Worm (Caenorhabditis elegans) whole organism, L4 larva: ENCODE data around the gene ram-2.

ENCODE experiments used
- F37D6.2 ChIP-seq: sonication (generic microtip); optimal IDR thresholded peaks from 2 replicates; lab custom pipeline; 2016; ENCODE audit warnings: mild to moderate bottlenecking, missing genetic modification characterization, missing compliant biosample characterization
- F44E2.7 ChIP-seq: fragments of 200-800 bp; sonication (Bioruptor generic); IDR thresholded peaks from 2 replicates; pipeline ENCODE4 v2.1.2; 2022; ENCODE audit warnings: missing genetic modification characterization, missing compliant biosample characterization
- Y105C5A.15 ChIP-seq: fragments of 200-800 bp; sonication (Bioruptor generic); IDR thresholded peaks from 2 replicates; pipeline ENCODE4 v1.3.6; 2022; ENCODE audit warnings: missing genetic modification characterization, missing compliant biosample characterization
- Y48G9A.11 ChIP-seq: fragments of 200-800 bp; sonication (Bioruptor generic); IDR thresholded peaks from 2 replicates; pipeline ENCODE4 v1.3.6; 2022; ENCODE audit warnings: missing genetic modification reagents, missing genetic modification characterization, missing compliant biosample characterization
- ZK546.5 ChIP-seq, 2 experiments: sonication (generic microtip); optimal IDR thresholded peaks; 2 replicates each; lab custom pipeline; 2017; ENCODE audit warnings: missing biosample characterization in 2 of 2, missing genetic modification characterization in 2 of 2
- aha-1 ChIP-seq: fragments of 150-350 bp; peaks from one replicate; lab custom pipeline; 2014; ENCODE audit warnings: missing biosample characterization, missing genetic modification characterization
- ama-1 ChIP-seq: fragments of 150-350 bp; optimal IDR thresholded peaks from 2 replicates; lab custom pipeline; 2014; ENCODE audit warnings: inconsistent platforms, mixed read lengths
- ceh-20 ChIP-seq: fragments of 200-800 bp; sonication (Bioruptor generic); IDR thresholded peaks from 2 replicates; pipeline ENCODE4 v1.3.6; 2022; ENCODE audit warnings: missing genetic modification reagents, missing genetic modification characterization, missing compliant biosample characterization
- ceh-28 ChIP-seq: fragments of 150-350 bp; optimal IDR thresholded peaks from 2 replicates; lab custom pipeline; 2014; ENCODE audit warnings: missing biosample characterization, missing genetic modification reagents, missing genetic modification characterization
- ceh-32 ChIP-seq: sonication (generic microtip); optimal IDR thresholded peaks from 2 replicates; lab custom pipeline; 2016; ENCODE audit warnings: mild to moderate bottlenecking, missing genetic modification characterization, missing compliant biosample characterization; ENCODE audit not compliant: poor library complexity
- cey-2 ChIP-seq: sonication (generic microtip); optimal IDR thresholded peaks from 3 replicates; lab custom pipeline; 2017; ENCODE audit warnings: missing genetic modification characterization, mild to moderate bottlenecking, missing compliant biosample characterization, antibody characterized with exemption, borderline replicate concordance; ENCODE audit not compliant: insufficient read depth
- ctbp-1 ChIP-seq: fragments of 200-800 bp; sonication (Bioruptor generic); IDR thresholded peaks from 2 replicates; pipeline ENCODE4 v1.3.6; 2022; ENCODE audit warnings: missing genetic modification reagents, missing genetic modification characterization, missing compliant biosample characterization
- daf-8 ChIP-seq: fragments of 200-800 bp; sonication (Bioruptor generic); IDR thresholded peaks from 2 replicates; pipeline ENCODE4 v1.3.6; 2022; ENCODE audit warnings: missing genetic modification characterization, missing compliant biosample characterization
- dmd-6 ChIP-seq: fragments of 200-800 bp; sonication (Bioruptor generic); IDR thresholded peaks from 2 replicates; pipeline ENCODE4 v1.3.6; 2022; ENCODE audit warnings: missing genetic modification reagents, missing genetic modification characterization, missing compliant biosample characterization
- duxl-1 ChIP-seq: sonication (generic microtip); optimal IDR thresholded peaks from 2 replicates; lab custom pipeline; 2016; ENCODE audit warnings: mild to moderate bottlenecking, missing genetic modification characterization, moderate library complexity, missing compliant biosample characterization; ENCODE audit not compliant: poor library complexity
- fkh-10 ChIP-seq: fragments of 150-350 bp; optimal IDR thresholded peaks from 2 replicates; lab custom pipeline; 2014; ENCODE audit warnings: missing biosample characterization, missing genetic modification reagents, missing genetic modification characterization
- gei-8 ChIP-seq: fragments of 200-800 bp; sonication (Bioruptor generic); optimal IDR thresholded peaks from 2 replicates; lab custom pipeline; 2018; ENCODE audit warnings: mild to moderate bottlenecking, missing genetic modification characterization, missing compliant biosample characterization
- hlh-11 ChIP-seq: fragments of 200-800 bp; sonication (Bioruptor generic); optimal IDR thresholded peaks from 2 replicates; lab custom pipeline; 2018; ENCODE audit warnings: mild to moderate bottlenecking, missing genetic modification characterization, missing compliant biosample characterization
- hmg-1.1 ChIP-seq: fragments of 200-800 bp; sonication (Bioruptor generic); IDR thresholded peaks from 2 replicates; pipeline ENCODE4 v1.3.6; 2022; ENCODE audit warnings: missing genetic modification reagents, missing genetic modification characterization, missing compliant biosample characterization
- jun-1 ChIP-seq: fragments of 150-350 bp; optimal IDR thresholded peaks from 2 replicates; lab custom pipeline; 2014; ENCODE audit warnings: missing biosample characterization, missing genetic modification reagents, missing genetic modification characterization
- lim-7 ChIP-seq: fragments of 200-800 bp; sonication (Bioruptor generic); IDR thresholded peaks from 2 replicates; pipeline ENCODE4 v1.3.6; 2022; ENCODE audit warnings: missing genetic modification characterization, missing compliant biosample characterization
- lin-29 ChIP-seq: fragments of 200-800 bp; sonication (Bioruptor generic); IDR thresholded peaks from 2 replicates; pipeline ENCODE4 v1.3.6; 2022; ENCODE audit warnings: missing genetic modification reagents, missing genetic modification characterization, missing compliant biosample characterization
- lin-38 ChIP-seq: fragments of 200-800 bp; sonication (Bioruptor generic); IDR thresholded peaks from 2 replicates; pipeline ENCODE4 v1.3.6; 2022; ENCODE audit warnings: missing genetic modification reagents, missing genetic modification characterization, missing compliant biosample characterization
- lir-3 ChIP-seq: sonication (generic microtip); optimal IDR thresholded peaks from 2 replicates; lab custom pipeline; 2016; ENCODE audit warnings: mild to moderate bottlenecking, missing genetic modification characterization, missing compliant biosample characterization
- lsy-2 ChIP-seq, 2 experiments: fragments of 150-350 bp in 1 of 2; sonication (generic microtip) in 1 of 2; optimal IDR thresholded peaks; 2 replicates each; lab custom pipeline; 2014 to 2017; ENCODE audit warnings: missing biosample characterization in 2 of 2, missing genetic modification characterization in 2 of 2
- madf-9 ChIP-seq: fragments of 200-800 bp; sonication (Bioruptor generic); conservative IDR thresholded peaks from 2 replicates; pipeline ENCODE4 v1.3.6; 2022; ENCODE audit warnings: missing genetic modification reagents, missing genetic modification characterization, missing compliant biosample characterization
- mdt-29 ChIP-seq: fragments of 200-800 bp; sonication (Bioruptor generic); IDR thresholded peaks from 2 replicates; pipeline ENCODE4 v1.3.6; 2022; ENCODE audit warnings: missing genetic modification reagents, missing genetic modification characterization, missing compliant biosample characterization
- mes-2 ChIP-seq: sonication (generic microtip); optimal IDR thresholded peaks from 2 replicates; lab custom pipeline; 2016; ENCODE audit warnings: missing genotype, mild to moderate bottlenecking, missing genetic modification characterization, missing compliant biosample characterization; ENCODE audit not compliant: poor library complexity, severe bottlenecking
- mxl-2 ChIP-seq: fragments of 200-800 bp; sonication (Bioruptor generic); conservative IDR thresholded peaks from 2 replicates; pipeline ENCODE4 v1.3.6; 2022; ENCODE audit warnings: missing genetic modification reagents, missing genetic modification characterization, missing compliant biosample characterization
- mxl-3 ChIP-seq: fragments of 200-800 bp; sonication (Bioruptor generic); optimal IDR thresholded peaks from 2 replicates; lab custom pipeline; 2018; ENCODE audit warnings: mild to moderate bottlenecking, missing genetic modification characterization, missing compliant biosample characterization
- nhr-11 ChIP-seq: fragments of 150-350 bp; optimal IDR thresholded peaks from 2 replicates; lab custom pipeline; 2014; ENCODE audit warnings: missing biosample characterization, missing genetic modification characterization
- nhr-111 ChIP-seq: fragments of 200-800 bp; sonication (Bioruptor generic); optimal IDR thresholded peaks from 2 replicates; lab custom pipeline; 2018; ENCODE audit warnings: mild to moderate bottlenecking, missing genetic modification characterization, missing compliant biosample characterization
- nhr-28 ChIP-seq: fragments of 150-350 bp; optimal IDR thresholded peaks from 2 replicates; lab custom pipeline; 2014; ENCODE audit warnings: missing biosample characterization, missing genetic modification characterization
- nhr-41 ChIP-seq: fragments of 200-800 bp; sonication (Bioruptor generic); IDR thresholded peaks from 2 replicates; pipeline ENCODE4 v1.3.6; 2022; ENCODE audit warnings: missing genetic modification reagents, missing genetic modification characterization, missing compliant biosample characterization
- nhr-42 ChIP-seq: fragments of 200-800 bp; sonication (Bioruptor generic); IDR thresholded peaks from 2 replicates; pipeline ENCODE4 v1.3.6; 2022; ENCODE audit warnings: missing genetic modification characterization, missing compliant biosample characterization
- pha-4 ChIP-seq, 2 experiments: fragments of 150-350 bp in 1 of 2; fragments of 200-800 bp in 1 of 2; sonication (Bioruptor generic) in 1 of 2; IDR thresholded peaks in 1 of 2; optimal IDR thresholded peaks in 1 of 2; 2 replicates each; pipeline versions ENCODE4 v1.3.6 to Lab custom; 2014 to 2022; ENCODE audit warnings: missing genetic modification characterization in 2 of 2, missing genetic modification reagents in 2 of 2, missing biosample characterization in 1 of 2, missing compliant biosample characterization in 1 of 2
- php-3 ChIP-seq: fragments of 200-800 bp; sonication (Bioruptor generic); IDR thresholded peaks from 2 replicates; pipeline ENCODE4 v1.3.6; 2022; ENCODE audit warnings: missing genetic modification reagents, missing genetic modification characterization, missing compliant biosample characterization
- pqm-1 ChIP-seq: sonication (generic microtip); optimal IDR thresholded peaks from 2 replicates; lab custom pipeline; 2017; ENCODE audit warnings: missing biosample characterization, missing genetic modification characterization
- rbr-2 ChIP-seq: sonication (generic microtip); optimal IDR thresholded peaks from 2 replicates; lab custom pipeline; 2016; ENCODE audit warnings: missing genotype, missing genetic modification characterization, missing compliant biosample characterization
- saeg-2 ChIP-seq: fragments of 200-800 bp; sonication (Bioruptor generic); IDR thresholded peaks from 2 replicates; pipeline ENCODE4 v1.3.6; 2022; ENCODE audit warnings: missing genetic modification reagents, missing genetic modification characterization, missing compliant biosample characterization
- skn-1 ChIP-seq: fragments of 150-350 bp; optimal IDR thresholded peaks from 2 replicates; lab custom pipeline; 2014; ENCODE audit warnings: missing biosample characterization, missing genetic modification characterization
- spr-3 ChIP-seq: fragments of 200-800 bp; sonication (Bioruptor generic); optimal IDR thresholded peaks from 2 replicates; lab custom pipeline; 2018; ENCODE audit warnings: mild to moderate bottlenecking, missing genetic modification characterization, missing compliant biosample characterization
- unc-130 ChIP-seq: sonication (generic microtip); optimal IDR thresholded peaks from 2 replicates; lab custom pipeline; 2016; ENCODE audit warnings: missing genetic modification reagents, missing genetic modification characterization, missing compliant biosample characterization
- unc-62 ChIP-seq, 3 experiments: fragments of 150-350 bp in 1 of 3; sonication (generic microtip); optimal IDR thresholded peaks in 2 of 3; peaks in 1 of 3; 1 replicate in 1 of 3; 2 replicates in 2 of 3; lab custom pipeline; 2014 to 2017; ENCODE audit warnings: missing biosample characterization in 3 of 3, missing genetic modification characterization in 3 of 3, missing genetic modification reagents in 3 of 3, missing genotype in 1 of 3
- vab-7 ChIP-seq: fragments of 200-800 bp; sonication (Bioruptor generic); IDR thresholded peaks from 2 replicates; pipeline ENCODE4 v1.3.6; 2022; ENCODE audit warnings: missing genetic modification reagents, missing genetic modification characterization, missing compliant biosample characterization
- zfp-2 ChIP-seq: sonication (generic microtip); optimal IDR thresholded peaks from 2 replicates; lab custom pipeline; 2016; ENCODE audit warnings: mild to moderate bottlenecking, missing genetic modification characterization, missing compliant biosample characterization
- zfp-3 ChIP-seq: fragments of 200-800 bp; sonication (Bioruptor generic); conservative IDR thresholded peaks from 2 replicates; pipeline ENCODE4 v1.3.6; 2022; ENCODE audit warnings: missing genetic modification reagents, missing genetic modification characterization, missing compliant biosample characterization
- ztf-11 ChIP-seq: fragments of 150-350 bp; optimal IDR thresholded peaks from 2 replicates; lab custom pipeline; 2014; ENCODE audit warnings: missing biosample characterization, missing genetic modification characterization

ram-2 gene

ce11 chrII:11016435-11016834 is 246 bp downstream of the ram-2 start:
- 0 out of 2 replicates have a peak, but pooled peaks have one; percentile 7 for TF ChIP-seq lin-29 (GFP tag; lab: Robert Waterston, UW)
- TF ChIP-seq madf-9 (GFP tag; lab: Robert Waterston, UW), result no peak
- no peak for TF ChIP-seq zfp-3 (GFP tag; lab: Robert Waterston, UW)
- TF ChIP-seq aha-1 (tag; lab: Kevin White, UChicago), result peak; percentile 95
- no peak for TF ChIP-seq F37D6.2 (tag; lab: Kevin White, UChicago)
- no peak for TF ChIP-seq ctbp-1 (GFP tag; lab: Robert Waterston, UW)
- TF ChIP-seq unc-62 (GFP tag; optimal IDR thresholded peaks at IDR 0.05 in 1 of 2; lab: Kevin White, UChicago), result no peak
- TF ChIP-seq unc-62 (tag; optimal IDR thresholded peaks at IDR 0.05; lab: Kevin White, UChicago), result no peak
- TF ChIP-seq ceh-32 (tag; lab: Kevin White, UChicago), result no peak
- no peak for TF ChIP-seq pqm-1 (tag; lab: Kevin White, UChicago)
- TF ChIP-seq unc-130 (GFP tag; lab: Kevin White, UChicago), result no peak
- no peak for TF ChIP-seq duxl-1 (tag; lab: Kevin White, UChicago)
- TF ChIP-seq ama-1, result peak; percentile 9
- TF ChIP-seq nhr-42 (GFP tag; lab: Robert Waterston, UW), result no peak
- TF ChIP-seq nhr-28 (tag; lab: Kevin White, UChicago), result no peak
- TF ChIP-seq skn-1 (tag; lab: Kevin White, UChicago), result no peak
- no peak for TF ChIP-seq ceh-20 (GFP tag; lab: Robert Waterston, UW)
- no peak for TF ChIP-seq jun-1 (tag; lab: Kevin White, UChicago)
- no peak for TF ChIP-seq gei-8
- TF ChIP-seq vab-7, result no peak
- TF ChIP-seq nhr-11 (tag; lab: Kevin White, UChicago), result no peak
- no peak for TF ChIP-seq Y48G9A.11 (GFP tag; lab: Robert Waterston, UW)
- TF ChIP-seq nhr-111 (GFP tag; lab: Kevin White, UChicago), result no peak
- no peak for TF ChIP-seq php-3

DNA sequence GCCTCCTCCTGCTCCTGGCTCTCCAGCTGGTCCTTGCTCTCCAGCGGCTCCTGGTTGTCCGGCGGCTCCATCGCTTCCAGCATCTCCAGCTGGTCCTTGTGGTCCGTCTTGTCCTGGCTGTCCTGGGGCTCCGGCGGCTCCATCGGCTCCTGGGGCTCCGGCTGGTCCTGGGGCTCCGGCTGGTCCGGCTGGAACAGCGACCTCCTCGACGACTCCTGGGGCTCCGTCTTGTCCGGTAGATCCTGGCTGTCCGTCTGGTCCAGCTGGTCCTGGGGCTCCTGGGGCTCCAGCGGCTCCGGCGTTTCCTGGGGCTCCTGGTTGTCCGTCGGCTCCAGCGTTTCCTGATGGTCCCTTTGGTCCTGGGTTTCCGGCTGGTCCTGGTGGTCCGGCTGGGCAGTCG is 947 bp downstream of the ram-2 start:
- TF ChIP-seq rbr-2 (tag; lab: Kevin White, UChicago) (no peak), lin-38 (GFP tag; lab: Robert Waterston, UW) (no peak), nhr-41 (GFP tag; lab: Robert Waterston, UW) (no peak), lir-3 (no peak), saeg-2 (GFP tag; lab: Robert Waterston, UW) (no peak), F37D6.2 (tag; lab: Kevin White, UChicago) (no peak), ZK546.5 (tag; optimal IDR thresholded peaks at IDR 0.05; lab: Kevin White, UChicago) (no peak), F44E2.7 (GFP tag; lab: Robert Waterston, UW) (no peak), cey-2 (tag; lab: Kevin White, UChicago) (no peak), ztf-11 (no peak), pha-4 (GFP tag; IDR thresholded peaks at IDR 0.05; lab: Robert Waterston, UW) (peak; percentile 84; the same call in 1 of the 2 replicates), pha-4 (tag; optimal IDR thresholded peaks at IDR 0.05; lab: Kevin White, UChicago) (no peak), ceh-28 (tag; lab: Kevin White, UChicago) (no peak), mxl-2 (GFP tag; lab: Robert Waterston, UW) (0 out of 2 replicates have a peak, but pooled peaks have one; percentile 24), Y105C5A.15 (no peak), vab-7 (no peak), nhr-111 (GFP tag; lab: Kevin White, UChicago) (no peak), zfp-2 (no peak), mdt-29 (GFP tag; lab: Robert Waterston, UW) (no peak), mxl-3 (GFP tag; lab: Kevin White, UChicago) (no peak), lsy-2 (tag; optimal IDR thresholded peaks at IDR 0.05; lab: Kevin White, UChicago) (no peak), daf-8 (no peak), lim-7 (GFP tag; lab: Robert Waterston, UW) (0 out of 2 replicates have a peak, but pooled peaks have one; percentile 25), zfp-3 (GFP tag; lab: Robert Waterston, UW) (no peak), dmd-6 (GFP tag; lab: Robert Waterston, UW) (no peak), fkh-10 (no peak), hlh-11 (peak; percentile 10), hmg-1.1 (no peak), spr-3 (GFP tag; lab: Kevin White, UChicago) (no peak), mes-2 (no peak)
